Worm (Caenorhabditis elegans) whole organism, midembryonic: ENCODE results near the gene fbxa-43.

Source experiments
- T22C8.4 ChIP-seq: fragments of 200-800 bp; sonication (Bioruptor generic); IDR thresholded peaks from 2 replicates; pipeline ENCODE4 v1.3.6; 2022; ENCODE audit warnings: missing genetic modification characterization, missing compliant biosample characterization
- tab-1 ChIP-seq: fragments of 200-800 bp; sonication (Bioruptor generic); IDR thresholded peaks from 2 replicates; pipeline ENCODE4 v1.3.6; 2022; ENCODE audit warnings: missing genetic modification characterization, missing compliant biosample characterization
- ztf-29 ChIP-seq: fragments of 200-800 bp; sonication (Bioruptor generic); IDR thresholded peaks from 2 replicates; pipeline ENCODE4 v1.3.6; 2022; ENCODE audit warnings: missing genetic modification reagents, missing genetic modification characterization, missing compliant biosample characterization

DNA sequence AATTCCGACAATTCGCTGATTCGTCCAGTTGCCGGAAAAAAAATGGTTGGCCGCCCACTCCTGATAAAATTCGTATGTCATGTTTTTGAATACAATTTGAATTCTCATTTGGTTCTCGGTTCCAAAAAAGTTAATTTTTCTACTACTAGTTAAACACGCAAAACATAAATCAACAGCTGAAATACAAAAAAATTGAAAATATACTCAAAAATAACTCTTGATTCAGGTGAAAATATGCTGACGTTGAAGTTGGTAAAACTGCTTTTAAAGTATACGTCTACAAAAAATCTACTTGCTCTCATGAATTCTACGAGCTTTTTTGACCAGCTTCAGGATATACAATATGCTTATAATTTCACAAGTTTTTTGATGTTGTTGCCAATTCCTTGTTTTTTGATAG, 18.3 kb downstream of the fbxa-43 start, which contains the start of gene srz-56:
- TF ChIP-seq T22C8.4 (no peak), tab-1 (GFP tag; lab: Robert Waterston, UW) (no peak), ztf-29 (GFP tag; lab: Robert Waterston, UW) (no peak)
